Fruit fly (Drosophila melanogaster) whole organism, wandering third instar larva: ENCODE results near the gene Scgalpha.

Source experiments
- Abd-B ChIP-seq: fragments of >200 bp; optimal IDR thresholded peaks from 2 replicates; lab custom pipeline; 2017; ENCODE audit warnings: missing biosample characterization, missing genetic modification characterization
- CG32264 ChIP-seq: fragments of 200-800 bp; sonication (Bioruptor generic); optimal IDR thresholded peaks from 2 replicates; lab custom pipeline; 2016; ENCODE audit warnings: missing biosample characterization, missing genetic modification characterization
- CG9705 ChIP-seq: fragments of 200-800 bp; sonication (Bioruptor generic); optimal IDR thresholded peaks from 2 replicates; lab custom pipeline; 2018; ENCODE audit warnings: missing biosample characterization, mild to moderate bottlenecking, missing genetic modification characterization
- CrebA ChIP-seq: fragments of 200-800 bp; sonication (Bioruptor generic); optimal IDR thresholded peaks from 2 replicates; lab custom pipeline; 2016; ENCODE audit warnings: missing biosample characterization, mild to moderate bottlenecking, missing genetic modification characterization, borderline replicate concordance
- Dfd ChIP-seq: fragments of >200 bp; optimal IDR thresholded peaks from 2 replicates; lab custom pipeline; 2017; ENCODE audit warnings: missing biosample characterization, missing genetic modification characterization
- Dif ChIP-seq: fragments of 200-275, 200-300 bp; sonication (Bioruptor generic); optimal IDR thresholded peaks from 2 replicates; lab custom pipeline; 2018; ENCODE audit warnings: missing biosample characterization, missing genetic modification characterization; ENCODE audit not compliant: partially characterized antibody
- GATAd ChIP-seq: sonication (Bioruptor generic); optimal IDR thresholded peaks from 2 replicates; lab custom pipeline; 2016; ENCODE audit warnings: missing biosample characterization, missing genetic modification characterization
- HLH106 ChIP-seq: fragments of 200-800 bp; optimal IDR thresholded peaks from 3 replicates; lab custom pipeline; 2019; ENCODE audit warnings: missing biosample characterization, mild to moderate bottlenecking, missing genetic modification characterization, moderate library complexity
- Hnf4 ChIP-seq: fragments of 200-800 bp; sonication (Bioruptor generic); optimal IDR thresholded peaks from 2 replicates; lab custom pipeline; 2016; ENCODE audit warnings: missing biosample characterization, mild to moderate bottlenecking, missing genetic modification characterization
- Hr78 ChIP-seq: fragments of >200 bp; optimal IDR thresholded peaks from 2 replicates; lab custom pipeline; 2017; ENCODE audit warnings: missing biosample characterization, missing genetic modification characterization
- Hr83 ChIP-seq: fragments of 200-300 bp; sonication (Bioruptor generic); optimal IDR thresholded peaks from 2 replicates; lab custom pipeline; 2016; ENCODE audit warnings: missing biosample characterization, mild to moderate bottlenecking, missing genetic modification characterization, moderate library complexity; ENCODE audit not compliant: poor library complexity, severe bottlenecking
- Jra ChIP-seq: sonication (Bioruptor generic); optimal IDR thresholded peaks from 2 replicates; lab custom pipeline; 2016; ENCODE audit warnings: missing biosample characterization, missing genetic modification characterization
- Mio ChIP-seq: sonication (Bioruptor generic); optimal IDR thresholded peaks from 2 replicates; lab custom pipeline; 2016; ENCODE audit warnings: missing biosample characterization, missing genetic modification characterization
- Myc ChIP-seq: fragments of >200 bp; optimal IDR thresholded peaks from 2 replicates; lab custom pipeline; 2017
- N ChIP-seq: fragments of >200 bp; optimal IDR thresholded peaks from 2 replicates; lab custom pipeline; 2018; ENCODE audit warnings: missing biosample characterization, missing external identifiers, missing genetic modification characterization
- OdsH ChIP-seq: fragments of 200-800 bp; sonication (Bioruptor generic); optimal IDR thresholded peaks from 2 replicates; lab custom pipeline; 2016; ENCODE audit warnings: missing biosample characterization, mild to moderate bottlenecking, missing genetic modification characterization
- Rel ChIP-seq, 2 experiments: fragments of 200-800 bp; sonication (Bioruptor generic) in 1 of 2; optimal IDR thresholded peaks; 2 replicates in 1 of 2; 3 replicates in 1 of 2; lab custom pipeline; 2016 to 2019; ENCODE audit warnings: mild to moderate bottlenecking in 2 of 2, missing biosample characterization in 2 of 2, missing genetic modification characterization in 2 of 2, moderate library complexity in 1 of 2
- Vsx2 ChIP-seq: fragments of 200-300, 225-300 bp; sonication (Bioruptor generic); optimal IDR thresholded peaks from 2 replicates; lab custom pipeline; 2018; ENCODE audit warnings: missing biosample characterization, missing genetic modification characterization; ENCODE audit not compliant: partially characterized antibody
- br ChIP-seq: fragments of 200-800 bp; sonication (Bioruptor generic); optimal IDR thresholded peaks from 2 replicates; lab custom pipeline; 2016; ENCODE audit warnings: missing biosample characterization, missing genetic modification characterization
- brk ChIP-seq: fragments of 200-800 bp; sonication (Bioruptor generic); optimal IDR thresholded peaks from 2 replicates; lab custom pipeline; 2016; ENCODE audit warnings: missing biosample characterization, mild to moderate bottlenecking, missing genetic modification characterization
- dl ChIP-seq, 2 experiments: fragments of 175-275, 200-275 bp in 1 of 2; fragments of 200-275 bp in 1 of 2; sonication (Bioruptor generic); optimal IDR thresholded peaks; lab custom pipeline; 2018; ENCODE audit warnings: mild to moderate bottlenecking in 2 of 2, missing biosample characterization in 2 of 2, missing genetic modification characterization in 2 of 2, moderate library complexity in 2 of 2; ENCODE audit not compliant: partially characterized antibody in 2 of 2, insufficient read depth in 1 of 2
- dmrt93B ChIP-seq: fragments of 200-800 bp; sonication (Bioruptor generic); optimal IDR thresholded peaks from 2 replicates; lab custom pipeline; 2018; ENCODE audit warnings: missing biosample characterization, mild to moderate bottlenecking, missing genetic modification characterization
- dsf ChIP-seq: sonication (Bioruptor generic); optimal IDR thresholded peaks from 2 replicates; lab custom pipeline; 2016; ENCODE audit warnings: missing biosample characterization, missing genetic modification characterization, borderline replicate concordance
- foxo ChIP-seq, 2 experiments: fragments of 200-800 bp; sonication (Bioruptor generic); optimal IDR thresholded peaks; 2 replicates in 1 of 2; 3 replicates in 1 of 2; lab custom pipeline; 2016 to 2017; ENCODE audit warnings: missing biosample characterization in 2 of 2, missing genetic modification characterization in 2 of 2
- fru ChIP-seq: fragments of 200-800 bp; sonication (Bioruptor generic); optimal IDR thresholded peaks from 3 replicates; lab custom pipeline; 2016; ENCODE audit warnings: missing biosample characterization, mild to moderate bottlenecking, missing genetic modification characterization
- h ChIP-seq: fragments of 200-800 bp; sonication (Bioruptor generic); optimal IDR thresholded peaks from 3 replicates; lab custom pipeline; 2016; ENCODE audit warnings: missing biosample characterization, mild to moderate bottlenecking, missing genetic modification characterization
- jim ChIP-seq: fragments of 175-275, 200-325 bp; sonication (Bioruptor generic); optimal IDR thresholded peaks from 2 replicates; lab custom pipeline; 2016; ENCODE audit warnings: missing biosample characterization, mild to moderate bottlenecking, missing genetic modification characterization
- lola ChIP-seq: fragments of >200 bp; optimal IDR thresholded peaks from 2 replicates; lab custom pipeline; 2017; ENCODE audit warnings: missing biosample characterization, missing genetic modification characterization
- pan ChIP-seq: fragments of >200 bp; optimal IDR thresholded peaks from 2 replicates; lab custom pipeline; 2017
- psq ChIP-seq: fragments of 200-800 bp; sonication (Bioruptor generic); optimal IDR thresholded peaks from 3 replicates; lab custom pipeline; 2017; ENCODE audit warnings: missing biosample characterization, mild to moderate bottlenecking, missing genetic modification characterization, moderate library complexity
- rgr ChIP-seq: fragments of 200-800 bp; sonication (Bioruptor generic); optimal IDR thresholded peaks from 3 replicates; lab custom pipeline; 2016; ENCODE audit warnings: missing biosample characterization, mild to moderate bottlenecking, missing genetic modification characterization
- sage ChIP-seq: fragments of 200-800 bp; sonication (Bioruptor generic); optimal IDR thresholded peaks from 2 replicates; lab custom pipeline; 2016; ENCODE audit warnings: missing biosample characterization, mild to moderate bottlenecking, missing genetic modification characterization
- tai ChIP-seq: sonication (Bioruptor generic); optimal IDR thresholded peaks from 2 replicates; lab custom pipeline; 2016; ENCODE audit warnings: missing biosample characterization, missing genetic modification characterization
- usp ChIP-seq: fragments of >200 bp; optimal IDR thresholded peaks from 2 replicates; lab custom pipeline; 2017; ENCODE audit warnings: missing biosample characterization, missing genetic modification characterization
- woc ChIP-seq: sonication (Bioruptor generic); optimal IDR thresholded peaks from 2 replicates; lab custom pipeline; 2016; ENCODE audit warnings: missing biosample characterization, mild to moderate bottlenecking, missing genetic modification characterization

Gene Scgalpha

DNA sequence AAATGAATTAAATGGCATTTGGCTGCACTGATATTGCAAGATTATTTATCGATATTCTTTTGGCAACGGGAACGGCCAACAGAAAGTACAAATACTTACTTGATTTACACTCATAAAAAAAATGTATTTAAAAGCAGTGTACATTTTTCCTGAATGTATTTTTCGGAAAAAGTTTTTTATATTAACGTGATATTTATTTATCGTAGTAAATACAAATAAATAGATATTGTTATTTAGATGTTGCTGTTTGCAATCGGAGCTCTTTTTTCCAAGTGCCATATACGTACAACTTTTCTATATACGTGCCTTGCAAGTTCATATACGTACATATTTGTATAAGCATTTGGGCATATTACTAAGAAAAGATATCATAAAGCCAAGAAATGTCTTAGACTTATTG lies 48.1 kb downstream of the Scgalpha start:
- TF ChIP-seq Vsx2 (GFP tag; lab: Kevin White, UChicago) (no peak), Mio (GFP tag; lab: Kevin White, UChicago) (no peak), N (GFP tag; lab: Kevin White, UChicago) (no peak), dl (GFP tag; optimal IDR thresholded peaks at IDR 0.05; lab: Kevin White, UChicago; ENCODE audit: insufficient read depth in 1 of 2, partially characterized antibody in 2 of 2) (no peak), lola (GFP tag; lab: Kevin White, UChicago) (no peak), dmrt93B (GFP tag; lab: Kevin White, UChicago) (peak; percentile 5), tai (no peak), sage (GFP tag; lab: Kevin White, UChicago) (no peak), HLH106 (tag; lab: Kevin White, UChicago) (peak; percentile 60), brk (GFP tag; lab: Kevin White, UChicago) (no peak), Myc (lab: Kevin White, UChicago) (no peak), fru (GFP tag; lab: Kevin White, UChicago) (peak; percentile 29), pan (lab: Kevin White, UChicago) (no peak), CG9705 (GFP tag; lab: Kevin White, UChicago) (no peak), CrebA (GFP tag; lab: Kevin White, UChicago) (no peak), h (GFP tag; lab: Kevin White, UChicago) (peak; percentile 65), Abd-B (GFP tag; lab: Kevin White, UChicago) (no peak), br (GFP tag; lab: Kevin White, UChicago) (no peak), jim (no peak), CG32264 (GFP tag; lab: Kevin White, UChicago) (no peak), Dfd (GFP tag; lab: Kevin White, UChicago) (no peak), Hr83 (GFP tag; lab: Kevin White, UChicago) (no peak), woc (GFP tag; lab: Kevin White, UChicago) (no peak), psq (GFP tag; lab: Kevin White, UChicago) (peak; percentile 36), foxo (GFP tag; optimal IDR thresholded peaks at IDR 0.05; lab: Kevin White, UChicago) (peak in 1 of 2 experiments; percentile 71), GATAd (GFP tag; lab: Kevin White, UChicago) (no peak), OdsH (peak; percentile 26), usp (no peak), Jra (GFP tag; lab: Kevin White, UChicago) (no peak), Hnf4 (no peak), rgr (GFP tag; lab: Kevin White, UChicago) (peak; percentile 44), Hr78 (GFP tag; lab: Kevin White, UChicago) (no peak), Dif (no peak), dsf (no peak)

dm6 chr2L:8351864-8352263 lies 48.6 kb downstream of the Scgalpha start, which contains the start of gene Mur29B:
TSS of gene Mur29B (plus strand) at chr2L:8352187.
- TF ChIP-seq woc (GFP tag; lab: Kevin White, UChicago) (no peak), lola (GFP tag; lab: Kevin White, UChicago) (no peak), Rel (GFP tag; optimal IDR thresholded peaks at IDR 0.05; lab: Kevin White, UChicago) (no peak), Rel (tag; optimal IDR thresholded peaks at IDR 0.05; lab: Kevin White, UChicago) (peak; percentile 92), jim (no peak), h (GFP tag; lab: Kevin White, UChicago) (no peak), Dfd (GFP tag; lab: Kevin White, UChicago) (no peak), br (GFP tag; lab: Kevin White, UChicago) (peak; percentile 2), Hr83 (GFP tag; lab: Kevin White, UChicago) (peak; percentile 29), Vsx2 (GFP tag; lab: Kevin White, UChicago) (no peak), GATAd (GFP tag; lab: Kevin White, UChicago) (no peak), Hr78 (GFP tag; lab: Kevin White, UChicago) (no peak), CrebA (GFP tag; lab: Kevin White, UChicago) (peak; percentile 22)
- TF ChIP-seq, all 38 proteins: peak for 4
